Fruit fly (Drosophila melanogaster): ENCODE measurements around the gene CG6310.

Gene CG6310

DNA sequence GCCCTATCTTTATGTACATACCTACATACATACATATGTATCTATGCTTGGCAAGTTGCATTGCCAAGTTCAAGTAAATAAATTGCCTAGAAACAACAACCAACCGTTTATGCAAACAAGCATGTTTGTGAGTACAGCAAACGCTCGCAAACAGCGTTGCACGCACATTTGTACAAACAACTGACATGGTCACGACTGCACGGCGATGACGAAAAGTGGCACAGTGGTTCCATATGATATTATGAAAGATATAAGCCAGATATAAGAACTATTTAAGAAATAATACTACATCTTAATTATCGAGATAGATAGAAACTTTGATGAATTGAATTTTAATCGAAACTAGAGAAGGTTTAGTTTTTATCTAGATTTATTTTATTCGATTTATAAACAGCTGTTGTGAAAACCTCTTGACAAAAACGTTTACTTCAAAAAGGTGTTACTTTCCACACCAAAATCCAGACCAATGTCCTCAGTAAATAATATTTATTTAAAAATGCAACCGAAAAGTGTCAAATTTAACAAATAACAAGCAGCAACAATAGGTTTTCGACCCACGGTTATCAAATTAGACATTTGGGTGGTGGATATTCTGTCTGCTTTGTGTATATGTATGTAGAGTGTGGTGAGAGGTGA is 20.3 kb upstream of the CG6310 start (continued):
- no peak for TF ChIP-seq lov (optimal IDR thresholded peaks at IDR 0.05)
- peak; percentile 82 for TF ChIP-seq lov (GFP tag; IDR thresholded peaks at IDR 0.05)
- peak; percentile 30 for TF ChIP-seq pfk (GFP tag; optimal IDR thresholded peaks at IDR 0.05)
- peak; percentile 94; the same call in 1 of the 2 replicates for TF ChIP-seq chm (GFP tag; IDR thresholded peaks at IDR 0.05)
- peak; percentile 92 for TF ChIP-seq Xbp1 (GFP tag; optimal IDR thresholded peaks at IDR 0.05)
- peak; percentile 81 for TF ChIP-seq CG31388 (GFP tag; optimal IDR thresholded peaks at IDR 0.05)
- TF ChIP-seq NK7.1 (GFP tag; optimal IDR thresholded peaks at IDR 0.05) = peak; percentile 79
- peak; percentile 68 for TF ChIP-seq CG3065 (GFP tag; optimal IDR thresholded peaks at IDR 0.05)
- TF ChIP-seq E2f2 (GFP tag; IDR thresholded peaks at IDR 0.05) = peak; percentile 72
- TF ChIP-seq CG1647 (GFP tag; optimal IDR thresholded peaks at IDR 0.05) = peak; percentile 73
- peak; percentile 36 for TF ChIP-seq ap (GFP tag; IDR thresholded peaks at IDR 0.05)
- TF ChIP-seq PHDP (tag; optimal IDR thresholded peaks at IDR 0.05) = peak; percentile 89
- TF ChIP-seq C15 (GFP tag; IDR thresholded peaks at IDR 0.05) = 0 out of 3 replicates have a peak, but pooled peaks have one; percentile 39
- peak; percentile 90 for TF ChIP-seq Awh (GFP tag; IDR thresholded peaks at IDR 0.05)
- peak; percentile 83; the same call in 2 of the 3 replicates for TF ChIP-seq tgo (GFP tag; IDR thresholded peaks at IDR 0.05)
- TF ChIP-seq BtbVII (GFP tag; optimal IDR thresholded peaks at IDR 0.05) = peak; percentile 78
- peak; percentile 67 for TF ChIP-seq Sry-β (GFP tag; optimal IDR thresholded peaks at IDR 0.05)
- no peak for TF ChIP-seq schlank (tag; optimal IDR thresholded peaks at IDR 0.05)
- TF ChIP-seq Hr3 (GFP tag; optimal IDR thresholded peaks at IDR 0.05) = peak; percentile 91
- peak; percentile 78 for TF ChIP-seq repo (GFP tag; optimal IDR thresholded peaks at IDR 0.05)
- peak; percentile 94 for TF ChIP-seq CG30403 (GFP tag; optimal IDR thresholded peaks at IDR 0.05)
- TF ChIP-seq sens-2 (GFP tag; IDR thresholded peaks at IDR 0.05) = peak; percentile 63
- TF ChIP-seq pan (optimal IDR thresholded peaks at IDR 0.05) = no peak
- peak in 1 of 2 experiments; percentile 84 for TF ChIP-seq pan (GFP tag; optimal IDR thresholded peaks at IDR 0.05 in 1 of 2, IDR thresholded peaks at IDR 0.05 in 1 of 2)
- TF ChIP-seq CG8281 (tag; optimal IDR thresholded peaks at IDR 0.05) = peak; percentile 66
- peak; percentile 84 for TF ChIP-seq CG1024 (GFP tag; IDR thresholded peaks at IDR 0.05)
- peak; percentile 76 for TF ChIP-seq CG2120 (GFP tag; optimal IDR thresholded peaks at IDR 0.05)
- peak; percentile 54; the same call in 1 of the 2 replicates for TF ChIP-seq CG10321 (GFP tag; IDR thresholded peaks at IDR 0.05)

DNA sequence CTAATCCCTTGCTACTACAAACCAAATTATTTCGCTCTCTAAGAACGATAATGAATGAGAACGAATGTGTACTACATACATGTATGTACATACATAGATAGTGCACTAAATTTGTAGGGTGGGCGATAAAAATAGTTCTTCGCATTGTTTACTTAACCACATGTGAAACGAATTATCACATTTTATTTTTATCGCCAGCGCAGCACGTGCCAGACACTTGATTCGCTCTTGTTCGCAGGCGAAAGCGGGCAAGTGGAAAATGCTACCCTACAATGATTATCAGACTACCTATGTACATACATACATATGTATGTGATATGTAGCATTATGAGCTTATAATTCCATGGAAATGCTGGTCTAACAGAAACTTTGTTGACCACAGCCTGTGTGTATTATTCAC is 16.1 kb upstream of the CG6310 start:
- TF ChIP-seq CG34376 (GFP tag; optimal IDR thresholded peaks at IDR 0.05) = peak; percentile 42
- no peak for TF ChIP-seq dpn (GFP tag; optimal IDR thresholded peaks at IDR 0.05)
- no peak for TF ChIP-seq bsh (GFP tag; optimal IDR thresholded peaks at IDR 0.05)
- TF ChIP-seq CG4360 (GFP tag; IDR thresholded peaks at IDR 0.05) = no peak
- peak; percentile 27 for TF ChIP-seq CG15514 (GFP tag; optimal IDR thresholded peaks at IDR 0.05)
- TF ChIP-seq emc (GFP tag; optimal IDR thresholded peaks at IDR 0.05) = no peak
- TF ChIP-seq tio (GFP tag; optimal IDR thresholded peaks at IDR 0.05) = no peak
- TF ChIP-seq CG6272 (GFP tag; IDR thresholded peaks at IDR 0.05) = no peak
- TF ChIP-seq Sox100B (GFP tag; optimal IDR thresholded peaks at IDR 0.05) = no peak
- TF ChIP-seq CG9727 (GFP tag; optimal IDR thresholded peaks at IDR 0.05) = no peak
- 0 out of 4 replicates have a peak, but pooled peaks have one; percentile 46 for TF ChIP-seq chinmo (GFP tag; IDR thresholded peaks at IDR 0.05; ENCODE audit: partially characterized antibody)
- TF ChIP-seq Aef1 (GFP tag; IDR thresholded peaks at IDR 0.05) = no peak
- 0 out of 3 replicates have a peak, but pooled peaks have one; percentile 30 for TF ChIP-seq CG34422 (GFP tag; IDR thresholded peaks at IDR 0.05)
- no peak for TF ChIP-seq Kr (GFP tag; optimal IDR thresholded peaks at IDR 0.05)
- no peak for TF ChIP-seq slbo (GFP tag; IDR thresholded peaks at IDR 0.05)
- no peak for TF ChIP-seq CG2116 (GFP tag; optimal IDR thresholded peaks at IDR 0.05)
- peak; percentile 28 for TF ChIP-seq HLHmδ (GFP tag; optimal IDR thresholded peaks at IDR 0.05)
- TF ChIP-seq BtbVII (GFP tag; optimal IDR thresholded peaks at IDR 0.05) = no peak
- TF ChIP-seq gsb-n (tag; optimal IDR thresholded peaks at IDR 0.05) = peak; percentile 20
- no peak for TF ChIP-seq CG11723 (GFP tag; optimal IDR thresholded peaks at IDR 0.05)
- TF ChIP-seq CG11560 (tag; IDR thresholded peaks at IDR 0.05) = no peak
- TF ChIP-seq cwo (GFP tag; optimal IDR thresholded peaks at IDR 0.05) = peak; percentile 98
- TF ChIP-seq Eip74EF (GFP tag; optimal IDR thresholded peaks at IDR 0.05) = no peak
- no peak for TF ChIP-seq danr (GFP tag; IDR thresholded peaks at IDR 0.05)
